Worm (Caenorhabditis elegans): ENCODE results near the gene oac-52.
"Not testable (repeated sequence)": the region's sequence is repeated elsewhere in the genome, so short reads cannot be mapped to it uniquely, and the experiment has no call there.

ce11 chrIV:4389427-4389826 is 43.0 kb upstream of the oac-52 start:
- TF ChIP-seq Y67H2A.10 (GFP tag; conservative IDR thresholded peaks at IDR 0.05); madf-10 (tag; optimal IDR thresholded peaks at IDR 0.05): not testable (repeated sequence)

Measured in whole organism, young adult.